Worm (Caenorhabditis elegans): ENCODE results near the gene rcs-1.

The rcs-1 gene

DNA sequence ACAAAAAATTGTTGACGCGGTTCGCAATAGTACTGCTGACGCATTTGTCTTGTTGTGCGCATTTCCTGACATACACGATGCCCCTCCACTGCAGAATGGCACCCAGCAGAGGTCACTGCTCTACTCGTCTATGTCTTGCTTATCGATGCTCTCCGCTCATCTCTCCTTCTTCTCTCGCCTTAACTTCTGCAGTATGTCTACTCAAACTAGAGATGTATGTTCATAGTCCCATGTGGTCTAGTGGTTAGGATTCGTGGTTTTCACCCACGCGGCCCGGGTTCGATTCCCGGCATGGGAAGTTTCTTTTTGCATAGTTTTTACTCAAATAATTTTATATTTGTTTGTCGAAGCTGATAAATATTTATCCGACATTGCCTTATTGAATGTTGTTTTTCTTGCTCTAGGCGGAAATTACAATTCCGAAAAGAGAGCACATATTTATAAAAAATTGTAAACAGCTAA, 7.6 kb upstream of the rcs-1 start, which contains the start of gene C28G1.2 (continued):
- TF ChIP-seq duxl-1 (tag; optimal IDR thresholded peaks at IDR 0.05; ENCODE audit: poor library complexity) = peak; percentile 92
- TF ChIP-seq ztf-7 (tag; optimal IDR thresholded peaks at IDR 0.05) = peak; percentile 90
- no peak for TF ChIP-seq ZK546.5 (tag; optimal IDR thresholded peaks at IDR 0.05)
- peak; percentile 88 for TF ChIP-seq nhr-102 (tag; optimal IDR thresholded peaks at IDR 0.05)
- TF ChIP-seq ama-1 (optimal IDR thresholded peaks at IDR 0.05) = no peak
- TF ChIP-seq vab-7 (GFP tag; IDR thresholded peaks at IDR 0.05) = peak; percentile 94
- TF ChIP-seq egl-27 (tag; optimal IDR thresholded peaks at IDR 0.05) = peak; percentile 10
- TF ChIP-seq daf-16 (GFP tag; optimal IDR thresholded peaks at IDR 0.05) = peak; percentile 85 to 95
- TF ChIP-seq daf-16 (tag; optimal IDR thresholded peaks at IDR 0.05) = peak; percentile 81
- TF ChIP-seq Y105C5A.15 (GFP tag; IDR thresholded peaks at IDR 0.05) = peak; percentile 89
- peak; percentile 57 for TF ChIP-seq jun-1 (tag; optimal IDR thresholded peaks at IDR 0.05)
- peak; percentile 97 for TF ChIP-seq rbr-2 (tag; optimal IDR thresholded peaks at IDR 0.05)
- peak; percentile 18 for TF ChIP-seq nhr-10 (tag; optimal IDR thresholded peaks at IDR 0.05)
- peak; percentile 81 for TF ChIP-seq ZK337.2 (GFP tag; IDR thresholded peaks at IDR 0.05)
- no peak for TF ChIP-seq nhr-76 (tag; optimal IDR thresholded peaks at IDR 0.05)
- TF ChIP-seq lsy-2 (tag; optimal IDR thresholded peaks at IDR 0.05) = peak; percentile 65 to 88
- no peak for TF ChIP-seq ztf-11 (tag; optimal IDR thresholded peaks at IDR 0.05)
- peak; percentile 95; the same call in 1 of the 2 replicates for TF ChIP-seq Y75B8A.6 (GFP tag; IDR thresholded peaks at IDR 0.05)
- peak; percentile 82 for TF ChIP-seq nhr-48 (tag; optimal IDR thresholded peaks at IDR 0.05)
- no peak for TF ChIP-seq tag-97 (GFP tag; IDR thresholded peaks at IDR 0.05)
- peak; percentile 89 for TF ChIP-seq D1046.2 (GFP tag; IDR thresholded peaks at IDR 0.05)
- TF ChIP-seq skn-1 (tag; optimal IDR thresholded peaks at IDR 0.05) = no peak
- no peak; the same call in none of the 2 replicates for TF ChIP-seq Y48G9A.11 (GFP tag; IDR thresholded peaks at IDR 0.05)
- peak; percentile 89 for TF ChIP-seq fkh-10 (GFP tag; optimal IDR thresholded peaks at IDR 0.05)
- peak; percentile 90 for TF ChIP-seq nhr-111 (GFP tag; optimal IDR thresholded peaks at IDR 0.05)
- TF ChIP-seq ceh-62 (tag; optimal IDR thresholded peaks at IDR 0.05) = no peak
- TF ChIP-seq zfp-3 (GFP tag; conservative IDR thresholded peaks at IDR 0.05) = peak; percentile 88
- TF ChIP-seq arid-1 (GFP tag; conservative IDR thresholded peaks at IDR 0.05) = peak; percentile 95
- TF ChIP-seq dmd-8 (GFP tag; IDR thresholded peaks at IDR 0.05) = peak; percentile 98
- TF ChIP-seq mxl-3 (GFP tag; optimal IDR thresholded peaks at IDR 0.05) = peak; percentile 87
- TF ChIP-seq hlh-11 (tag; optimal IDR thresholded peaks at IDR 0.05) = peak; percentile 88
- TF ChIP-seq hif-1 (tag; optimal IDR thresholded peaks at IDR 0.05) = peak; percentile 38 to 78
- peak; percentile 14 for TF ChIP-seq ceh-82 (tag; optimal IDR thresholded peaks at IDR 0.05)
- peak; percentile 94 for TF ChIP-seq ctbp-1 (GFP tag; IDR thresholded peaks at IDR 0.05)
- peak; percentile 95 for TF ChIP-seq F26F4.8 (GFP tag; conservative IDR thresholded peaks at IDR 0.05)
- peak; percentile 87 for TF ChIP-seq Y5F2A.4 (GFP tag; optimal IDR thresholded peaks at IDR 0.05)
- no peak; the same call in none of the 2 replicates for TF ChIP-seq snpc-1.2 (GFP tag; IDR thresholded peaks at IDR 0.05)
- TF ChIP-seq dve-1 (tag; optimal IDR thresholded peaks at IDR 0.05; ENCODE audit: insufficient read depth) = peak; percentile 95
- peak; percentile 86 for TF ChIP-seq F10B5.3 (tag; optimal IDR thresholded peaks at IDR 0.05)
- peak; percentile 25 for TF ChIP-seq ceh-28 (tag; optimal IDR thresholded peaks at IDR 0.05)
- no peak for TF ChIP-seq fos-1 (tag; optimal IDR thresholded peaks at IDR 0.05)
- peak; percentile 99 for TF ChIP-seq aha-1 (tag)
- TF ChIP-seq nhr-237 (tag; optimal IDR thresholded peaks at IDR 0.05) = no peak
- TF ChIP-seq dpl-1 (GFP tag; optimal IDR thresholded peaks at IDR 0.05) = peak; percentile 77
- peak; percentile 87 for TF ChIP-seq gei-8 (GFP tag; optimal IDR thresholded peaks at IDR 0.05)
- peak; percentile 87 for TF ChIP-seq nhr-77 (tag; optimal IDR thresholded peaks at IDR 0.05)
- TF ChIP-seq daf-12 (tag; optimal IDR thresholded peaks at IDR 0.05) = no peak
- TF ChIP-seq spr-3 (GFP tag; optimal IDR thresholded peaks at IDR 0.05) = peak; percentile 87
- peak; percentile 82 for TF ChIP-seq hlh-30 (tag; optimal IDR thresholded peaks at IDR 0.05; ENCODE audit: insufficient read depth)
- peak; percentile 80 for TF ChIP-seq sdz-12 (GFP tag; optimal IDR thresholded peaks at IDR 0.05)
- TF ChIP-seq F37D6.2 (tag; optimal IDR thresholded peaks at IDR 0.05) = peak; percentile 88
- TF ChIP-seq mep-1 (tag; optimal IDR thresholded peaks at IDR 0.05) = peak; percentile 97
